Worm (Caenorhabditis elegans): ENCODE measurements around the gene fbf-1.

fbf-1 gene

DNA sequence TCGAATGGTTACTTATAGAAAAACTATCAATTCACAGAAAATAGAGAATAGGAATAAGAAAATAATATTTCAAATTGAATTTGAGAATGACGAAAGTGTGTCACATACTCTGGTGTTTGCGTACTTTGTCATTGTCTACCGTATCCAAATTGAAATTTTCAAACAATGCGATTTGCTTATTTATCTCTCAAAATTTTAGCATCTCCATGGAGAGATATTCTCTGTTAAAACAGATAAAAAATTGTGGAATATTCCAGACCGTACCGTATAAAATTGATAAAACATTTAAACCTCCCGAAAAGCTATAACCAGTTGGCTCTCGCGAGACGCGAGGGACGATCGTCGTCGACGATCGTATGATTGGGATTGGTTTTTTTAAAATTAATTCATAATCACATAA, at the start of gene fbf-1:
Gene fbf-1, minus strand, starts transcription at position 101 of the 400 bp plus-strand sequence.
- TF ChIP-seq lsl-1 (GFP tag; optimal IDR thresholded peaks at IDR 0.05) (peak; percentile 43), egrh-3 (GFP tag; IDR thresholded peaks at IDR 0.05) (no peak)

DNA sequence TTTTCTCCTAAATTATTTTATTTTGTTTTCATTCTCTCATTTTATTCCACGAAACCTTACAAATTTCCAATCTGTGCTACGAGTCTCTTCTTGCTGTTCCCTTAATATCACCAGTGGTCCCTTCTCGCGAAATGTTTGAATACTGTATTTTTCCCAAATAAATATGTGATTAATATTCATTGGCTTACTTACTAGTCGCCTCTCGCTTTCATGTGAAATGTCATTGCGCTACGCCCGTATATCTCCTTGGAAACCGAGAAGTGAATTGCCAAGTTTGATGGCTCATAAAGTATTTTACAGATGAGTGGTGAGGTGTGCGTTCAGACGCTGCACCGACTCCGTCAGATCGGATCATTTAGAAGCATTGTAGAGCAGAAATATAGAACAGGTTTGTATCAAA, 44.6 kb upstream of the fbf-1 start, which contains the start of gene rars-2:
Gene rars-2, plus strand, starts transcription at position 301 of the 400 bp plus-strand sequence.
- TF ChIP-seq madf-8 (GFP tag; conservative IDR thresholded peaks at IDR 0.05) (0 out of 2 replicates have a peak, but pooled peaks have one; percentile 8), madf-6 (GFP tag; IDR thresholded peaks at IDR 0.05) (peak; percentile 39; the same call in 1 of the 2 replicates), F23B12.7 (tag; optimal IDR thresholded peaks at IDR 0.05; ENCODE audit: insufficient read depth) (no peak)

ce11 chrII:6123513-6123912, 42.9 kb upstream of the fbf-1 start, which contains the start of gene C29H12.2:
Gene C29H12.2, plus strand, starts transcription at chrII:6123809.
- no peak for TF ChIP-seq lin-40 (tag; optimal IDR thresholded peaks at IDR 0.05)
- TF ChIP-seq cebp-1 (GFP tag; IDR thresholded peaks at IDR 0.05): peak; percentile 73; the same call in 1 of the 2 replicates
- TF ChIP-seq cebp-1 (tag; optimal IDR thresholded peaks at IDR 0.05): peak; percentile 86
- TF ChIP-seq aptf-3 (GFP tag; IDR thresholded peaks at IDR 0.05): no peak
- no peak for TF ChIP-seq ceh-91 (GFP tag; IDR thresholded peaks at IDR 0.05)
- TF ChIP-seq T07F8.4 (tag; optimal IDR thresholded peaks at IDR 0.05): no peak
- no peak for TF ChIP-seq him-1 (tag; optimal IDR thresholded peaks at IDR 0.05)

ce11 chrII:6122641-6123424, 42.2 kb upstream of the fbf-1 start:
- TF ChIP-seq attf-3 (GFP tag; conservative IDR thresholded peaks at IDR 0.05) (no peak), madf-10 (tag; optimal IDR thresholded peaks at IDR 0.05) (no peak), lsl-1 (GFP tag; optimal IDR thresholded peaks at IDR 0.05) (peak; percentile 79), fkh-3 (tag; optimal IDR thresholded peaks at IDR 0.05) (no peak), ceh-91 (GFP tag; IDR thresholded peaks at IDR 0.05) (peak; percentile 34; the same call in 1 of the 2 replicates), xnd-1 (tag; optimal IDR thresholded peaks at IDR 0.05) (peak; percentile 84), madf-8 (GFP tag; conservative IDR thresholded peaks at IDR 0.05) (peak; percentile 93), bed-2 (GFP tag; IDR thresholded peaks at IDR 0.05) (no peak), let-607 (tag; optimal IDR thresholded peaks at IDR 0.05) (no peak), ztf-18 (tag; optimal IDR thresholded peaks at IDR 0.05) (no peak), nhr-80 (tag; optimal IDR thresholded peaks at IDR 0.05) (peak; percentile 54), madf-6 (GFP tag; IDR thresholded peaks at IDR 0.05) (peak; percentile 95), aptf-3 (GFP tag; IDR thresholded peaks at IDR 0.05) (no peak), aptf-2 (GFP tag; conservative IDR thresholded peaks at IDR 0.05) (no peak), efl-1 (GFP tag; optimal IDR thresholded peaks at IDR 0.05) (peak; percentile 4), nfyb-1 (GFP tag; IDR thresholded peaks at IDR 0.05) (no peak), snpc-3.4 (tag; optimal IDR thresholded peaks at IDR 0.05) (no peak), B0336.3 (GFP tag; IDR thresholded peaks at IDR 0.05) (no peak), sdz-38 (tag; optimal IDR thresholded peaks at IDR 0.05) (no peak), ets-4 (GFP tag; optimal IDR thresholded peaks at IDR 0.05) (peak; percentile 15), athp-1 (tag; optimal IDR thresholded peaks at IDR 0.05) (no peak), mcd-1 (GFP tag; IDR thresholded peaks at IDR 0.05) (peak; percentile 87), F23B12.7 (tag; optimal IDR thresholded peaks at IDR 0.05; ENCODE audit: insufficient read depth) (peak; percentile 68), him-1 (tag; optimal IDR thresholded peaks at IDR 0.05) (peak; percentile 17)

- TF ChIP-seq somi-1 (GFP tag; optimal IDR thresholded peaks at IDR 0.05): no peak
Measured at ce11 chrII:6120548-6120947, 39.9 kb upstream of the fbf-1 start.

All from whole organism, young adult.